Worm (Caenorhabditis elegans) whole organism, young adult: ENCODE data around the gene puf-5.

ENCODE experiments used
- C06A6.2 ChIP-seq: fragments of 200-800 bp; sonication (Bioruptor generic); conservative IDR thresholded peaks from 2 replicates; pipeline ENCODE4 v1.3.6; 2022; ENCODE audit warnings: missing genetic modification characterization, missing compliant biosample characterization
- D2030.7 ChIP-seq: fragments of 200-800 bp; sonication (Bioruptor generic); IDR thresholded peaks from 2 replicates; pipeline ENCODE4 v1.3.6; 2022; ENCODE audit warnings: missing genetic modification reagents, missing genetic modification characterization, missing compliant biosample characterization
- F10E7.11 ChIP-seq: sonication (generic microtip); optimal IDR thresholded peaks from 2 replicates; lab custom pipeline; 2017; ENCODE audit warnings: mild to moderate bottlenecking, missing genetic modification characterization, moderate library complexity, missing compliant biosample characterization
- F23B12.7 ChIP-seq: sonication (generic microtip); optimal IDR thresholded peaks from 2 replicates; lab custom pipeline; 2017; ENCODE audit warnings: missing genetic modification characterization, mild to moderate bottlenecking, missing compliant biosample characterization, antibody characterized with exemption, moderate library complexity; ENCODE audit not compliant: insufficient read depth
- F39B2.1 ChIP-seq: fragments of 200-800 bp; sonication (Bioruptor generic); IDR thresholded peaks from 2 replicates; pipeline ENCODE4 v1.3.6; 2022; ENCODE audit warnings: missing genetic modification reagents, missing genetic modification characterization, missing compliant biosample characterization
- F49E8.2 ChIP-seq: sonication (generic microtip); optimal IDR thresholded peaks from 3 replicates; lab custom pipeline; 2017; ENCODE audit warnings: missing genetic modification characterization, mild to moderate bottlenecking, missing compliant biosample characterization, antibody characterized with exemption, moderate library complexity; ENCODE audit not compliant: insufficient read depth
- F52B5.7 ChIP-seq: sonication (generic microtip); optimal IDR thresholded peaks from 2 replicates; lab custom pipeline; 2016; ENCODE audit warnings: mild to moderate bottlenecking, missing genetic modification characterization, missing compliant biosample characterization
- F57A8.1 ChIP-seq: fragments of 200-800 bp; sonication (Bioruptor generic); optimal IDR thresholded peaks from 2 replicates; lab custom pipeline; 2018; ENCODE audit warnings: mild to moderate bottlenecking, missing genetic modification characterization, moderate library complexity, missing compliant biosample characterization
- K11D2.4 ChIP-seq: fragments of 200-800 bp; sonication (Bioruptor generic); IDR thresholded peaks from 2 replicates; pipeline ENCODE4 v1.3.6; 2022; ENCODE audit warnings: missing genetic modification reagents, missing genetic modification characterization, missing compliant biosample characterization
- T07F8.4 ChIP-seq: sonication (generic microtip); optimal IDR thresholded peaks from 2 replicates; lab custom pipeline; 2016; ENCODE audit warnings: mild to moderate bottlenecking, missing genetic modification characterization, moderate library complexity, missing compliant biosample characterization
- ama-1 ChIP-seq, 3 experiments: fragments of 150-350 bp in 1 of 3; sonication (generic microtip) in 2 of 3; optimal IDR thresholded peaks; 2 replicates each; lab custom pipeline; 2014 to 2018; ENCODE audit warnings: missing biosample characterization in 2 of 3, missing genetic modification characterization in 2 of 3, missing genetic modification reagents in 2 of 3
- aptf-2 ChIP-seq: fragments of 200-800 bp; sonication (Bioruptor generic); conservative IDR thresholded peaks from 2 replicates; pipeline ENCODE4 v1.3.6; 2022; ENCODE audit warnings: missing genetic modification reagents, missing genetic modification characterization, missing compliant biosample characterization
- atf-7 ChIP-seq: sonication (generic microtip); optimal IDR thresholded peaks from 2 replicates; lab custom pipeline; 2017; ENCODE audit warnings: mild to moderate bottlenecking, missing genetic modification characterization, missing compliant biosample characterization
- attf-5 ChIP-seq: fragments of 200-800 bp; sonication (Bioruptor generic); optimal IDR thresholded peaks from 2 replicates; lab custom pipeline; 2018; ENCODE audit warnings: mild to moderate bottlenecking, missing genetic modification characterization, missing compliant biosample characterization
- attf-6 ChIP-seq: fragments of 200-800 bp; sonication (Bioruptor generic); IDR thresholded peaks from 2 replicates; pipeline ENCODE4 v1.3.6; 2022; ENCODE audit warnings: missing genetic modification reagents, missing genetic modification characterization, missing compliant biosample characterization
- ceh-27 ChIP-seq: fragments of 200-800 bp; sonication (Bioruptor generic); optimal IDR thresholded peaks from 2 replicates; lab custom pipeline; 2018; ENCODE audit warnings: mild to moderate bottlenecking, missing genetic modification characterization, moderate library complexity, missing compliant biosample characterization
- chd-7 ChIP-seq: sonication (generic microtip); optimal IDR thresholded peaks from 2 replicates; lab custom pipeline; 2016; ENCODE audit warnings: mild to moderate bottlenecking, missing genetic modification characterization, moderate library complexity, missing compliant biosample characterization
- die-1 ChIP-seq: sonication (generic microtip); optimal IDR thresholded peaks from 2 replicates; lab custom pipeline; 2016; ENCODE audit warnings: missing genotype, mild to moderate bottlenecking, missing genetic modification characterization, missing compliant biosample characterization
- him-1 ChIP-seq: sonication (generic microtip); optimal IDR thresholded peaks from 2 replicates; lab custom pipeline; 2016; ENCODE audit warnings: missing genotype, missing genetic modification reagents, missing genetic modification characterization, missing compliant biosample characterization
- hlh-12 ChIP-seq: sonication (generic microtip); optimal IDR thresholded peaks from 2 replicates; lab custom pipeline; 2016; ENCODE audit warnings: missing genetic modification characterization, missing compliant biosample characterization
- hmg-1.2 ChIP-seq: fragments of 200-800 bp; sonication (Bioruptor generic); IDR thresholded peaks from 2 replicates; pipeline ENCODE4 v1.3.6; 2022; ENCODE audit warnings: missing genetic modification reagents, missing genetic modification characterization, missing compliant biosample characterization
- hsf-1 ChIP-seq: fragments of 200-800 bp; sonication (Bioruptor generic); IDR thresholded peaks from 2 replicates; pipeline ENCODE4 v1.3.6; 2022; ENCODE audit warnings: missing genetic modification reagents, missing genetic modification characterization, missing compliant biosample characterization
- lin-26 ChIP-seq: fragments of 200-800 bp; sonication (Bioruptor generic); IDR thresholded peaks from 2 replicates; pipeline ENCODE4 v1.3.6; 2022; ENCODE audit warnings: missing genetic modification reagents, missing genetic modification characterization, missing compliant biosample characterization
- lin-35 ChIP-seq, 3 experiments: fragments of 150-350 bp in 2 of 3; sonication (generic microtip) in 1 of 3; optimal IDR thresholded peaks; 2 replicates each; lab custom pipeline; 2014 to 2018; ENCODE audit warnings: missing biosample characterization in 3 of 3, missing genetic modification characterization in 3 of 3, missing genetic modification reagents in 3 of 3
- lin-40 ChIP-seq: sonication (generic microtip); optimal IDR thresholded peaks from 2 replicates; lab custom pipeline; 2016; ENCODE audit warnings: missing genetic modification characterization, mild to moderate bottlenecking, missing compliant biosample characterization, missing genotype, missing genetic modification reagents
- lsl-1 ChIP-seq: fragments of 200-800 bp; sonication (Bioruptor generic); optimal IDR thresholded peaks from 2 replicates; lab custom pipeline; 2018; ENCODE audit warnings: mild to moderate bottlenecking, missing genetic modification characterization, moderate library complexity, missing compliant biosample characterization
- madf-3 ChIP-seq: fragments of 200-800 bp; sonication (Bioruptor generic); IDR thresholded peaks from 2 replicates; pipeline ENCODE4 v1.3.6; 2022; ENCODE audit warnings: missing genetic modification reagents, missing genetic modification characterization, missing compliant biosample characterization
- nfya-2 ChIP-seq: fragments of 200-800 bp; sonication (Bioruptor generic); IDR thresholded peaks from 2 replicates; pipeline ENCODE4 v1.3.6; 2022; ENCODE audit warnings: missing genetic modification reagents, missing genetic modification characterization, missing compliant biosample characterization
- nhr-179 ChIP-seq: sonication (generic microtip); optimal IDR thresholded peaks from 2 replicates; lab custom pipeline; 2016; ENCODE audit warnings: mild to moderate bottlenecking, missing genetic modification characterization, missing compliant biosample characterization
- rpc-1 ChIP-seq, 2 experiments: fragments of 150-350 bp in 1 of 2; sonication (generic microtip) in 1 of 2; optimal IDR thresholded peaks; 2 replicates each; lab custom pipeline; 2014 to 2018; ENCODE audit warnings: missing biosample characterization in 1 of 2, missing genetic modification characterization in 1 of 2, missing genetic modification reagents in 1 of 2, missing genotype in 1 of 2
- sea-2 ChIP-seq: fragments of 200-800 bp; sonication (Bioruptor generic); IDR thresholded peaks from 2 replicates; pipeline ENCODE4 v1.3.6; 2022; ENCODE audit warnings: missing genetic modification characterization, missing compliant biosample characterization
- tbx-9 ChIP-seq: sonication (generic microtip); optimal IDR thresholded peaks from 2 replicates; lab custom pipeline; 2016; ENCODE audit warnings: borderline replicate concordance, missing genetic modification characterization, inconsistent platforms, missing compliant biosample characterization
- unc-130 ChIP-seq: sonication (generic microtip); optimal IDR thresholded peaks from 2 replicates; lab custom pipeline; 2016; ENCODE audit warnings: missing genetic modification reagents, missing genetic modification characterization, missing compliant biosample characterization
- ztf-3 ChIP-seq: fragments of 200-800 bp; sonication (Bioruptor generic); optimal IDR thresholded peaks from 2 replicates; lab custom pipeline; 2018; ENCODE audit warnings: mild to moderate bottlenecking, missing genetic modification characterization, missing compliant biosample characterization

puf-5 gene

ce11 chrII:8607662-8608061 is 32.3 kb downstream of the puf-5 start, which contains the start of gene F28C6.10:
Gene F28C6.10 (plus strand): TSS chrII:8607962.
- TF ChIP-seq T07F8.4 (tag; lab: Kevin White, UChicago) (no peak), him-1 (peak; percentile 28)

ce11 chrII:8610085-8610484 is 34.7 kb downstream of the puf-5 start, which contains the start of gene F28C6.9:
Gene F28C6.9 (minus strand): TSS chrII:8610185.
- TF ChIP-seq ztf-3 (GFP tag; lab: Kevin White, UChicago) = no peak
- TF ChIP-seq tbx-9 (tag; lab: Kevin White, UChicago) = no peak
- TF ChIP-seq aptf-2 (GFP tag; lab: Robert Waterston, UW) = no peak
- no peak for TF ChIP-seq lsl-1 (GFP tag; lab: Kevin White, UChicago)
- no peak for TF ChIP-seq hsf-1
- TF ChIP-seq attf-6 (GFP tag; lab: Robert Waterston, UW) = no peak
- TF ChIP-seq F57A8.1 (GFP tag; lab: Kevin White, UChicago) = no peak
- TF ChIP-seq unc-130 (GFP tag; lab: Kevin White, UChicago) = no peak
- no peak for TF ChIP-seq attf-5 (GFP tag; lab: Kevin White, UChicago)
- no peak for TF ChIP-seq rpc-1 (optimal IDR thresholded peaks at IDR 0.05; lab: Kevin White, UChicago)
- no peak for TF ChIP-seq rpc-1 (tag; optimal IDR thresholded peaks at IDR 0.05; lab: Kevin White, UChicago)
- no peak for TF ChIP-seq F52B5.7 (tag; lab: Kevin White, UChicago)
- TF ChIP-seq F23B12.7 (tag; lab: Kevin White, UChicago) = no peak
- TF ChIP-seq hlh-12 (tag; lab: Kevin White, UChicago) = no peak
- no peak for TF ChIP-seq ceh-27 (GFP tag; lab: Kevin White, UChicago)
- no peak for TF ChIP-seq lin-35 (GFP tag; optimal IDR thresholded peaks at IDR 0.05; lab: Kevin White, UChicago)
- TF ChIP-seq F10E7.11 (tag; lab: Kevin White, UChicago) = no peak
- TF ChIP-seq madf-3 (GFP tag; lab: Robert Waterston, UW) = no peak
- TF ChIP-seq die-1 (tag; lab: Kevin White, UChicago) = no peak
- TF ChIP-seq atf-7 (tag; lab: Kevin White, UChicago) = no peak
- TF ChIP-seq F49E8.2 (tag; lab: Kevin White, UChicago) = no peak
- TF ChIP-seq, all 124 proteins: peak for 0

ce11 chrII:8610585-8610984 is 35.2 kb downstream of the puf-5 start:
- TF ChIP-seq lin-26 (GFP tag; lab: Robert Waterston, UW) (no peak), attf-5 (GFP tag; lab: Kevin White, UChicago) (no peak), F39B2.1 (GFP tag; lab: Robert Waterston, UW) (no peak), ceh-27 (GFP tag; lab: Kevin White, UChicago) (no peak), chd-7 (tag; lab: Kevin White, UChicago) (no peak), nhr-179 (no peak), ama-1 (optimal IDR thresholded peaks at IDR 0.05; lab: Kevin White, UChicago) (no peak), ama-1 (GFP tag; optimal IDR thresholded peaks at IDR 0.05; lab: Kevin White, UChicago) (no peak), lin-40 (tag; lab: Kevin White, UChicago) (no peak), sea-2 (no peak), D2030.7 (GFP tag; lab: Robert Waterston, UW) (no peak), hmg-1.2 (no peak), C06A6.2 (no peak), nfya-2 (no peak), ztf-3 (GFP tag; lab: Kevin White, UChicago) (no peak), F49E8.2 (tag; lab: Kevin White, UChicago) (no peak), K11D2.4 (GFP tag; lab: Robert Waterston, UW) (no peak)
